Fruit fly (Drosophila melanogaster) whole organism, embryonic: ENCODE results near the gene IFT54.

Source experiments
- Adf1 ChIP-seq: fragments of 200-800 bp; sonication (Bioruptor generic); IDR thresholded peaks from 2 replicates; pipeline ENCODE4 v1.3.6; 2022; ENCODE audit warnings: missing biosample characterization, missing genetic modification characterization
- Aef1 ChIP-seq: fragments of 200-800 bp; sonication (Bioruptor generic); IDR thresholded peaks from 3 replicates; pipeline ENCODE4 v1.3.6; 2022; ENCODE audit warnings: missing biosample characterization, missing genetic modification characterization
- Bteb2 ChIP-seq: fragments of 200-800 bp; sonication (Bioruptor generic); optimal IDR thresholded peaks from 2 replicates; lab custom pipeline; 2016; ENCODE audit warnings: missing biosample characterization, missing genetic modification characterization
- CG10147 ChIP-seq: fragments of 200-800 bp; sonication (Bioruptor generic); optimal IDR thresholded peaks from 2 replicates; lab custom pipeline; 2019; ENCODE audit warnings: missing biosample characterization, mild to moderate bottlenecking, missing genetic modification characterization, moderate library complexity
- CG11696 ChIP-seq: fragments of 200-800 bp; sonication (Bioruptor generic); IDR thresholded peaks from 2 replicates; pipeline ENCODE4 v1.3.6; 2022; ENCODE audit warnings: missing biosample characterization, missing genetic modification characterization
- CG14014 ChIP-seq: fragments of 200-800 bp; sonication (Bioruptor generic); IDR thresholded peaks from 2 replicates; pipeline ENCODE4 v1.3.6; 2022; ENCODE audit warnings: missing biosample characterization, missing genetic modification characterization
- CG18476 ChIP-seq: fragments of 200-800 bp; sonication (Bioruptor generic); optimal IDR thresholded peaks from 2 replicates; lab custom pipeline; 2016; ENCODE audit warnings: missing biosample characterization, mild to moderate bottlenecking, missing genetic modification characterization
- CG18619 ChIP-seq: fragments of 200-800 bp; sonication (Bioruptor generic); optimal IDR thresholded peaks from 3 replicates; lab custom pipeline; 2017; ENCODE audit warnings: missing biosample characterization, mild to moderate bottlenecking, missing genetic modification characterization
- CG3065 ChIP-seq: fragments of 200-800 bp; sonication (Bioruptor generic); optimal IDR thresholded peaks from 2 replicates; lab custom pipeline; 2016; ENCODE audit warnings: missing biosample characterization, missing genetic modification characterization
- CG31224 ChIP-seq: fragments of 200-800 bp; sonication (Bioruptor generic); IDR thresholded peaks from 2 replicates; pipeline ENCODE4 v1.3.6; 2022; ENCODE audit warnings: missing biosample characterization, missing genetic modification characterization
- CG33213 ChIP-seq: fragments of 200-800 bp; sonication (Bioruptor generic); optimal IDR thresholded peaks from 3 replicates; lab custom pipeline; 2016; ENCODE audit warnings: missing biosample characterization, missing genetic modification characterization
- CG33557 ChIP-seq: fragments of 200-800 bp; sonication (Bioruptor generic); optimal IDR thresholded peaks from 2 replicates; lab custom pipeline; 2019; ENCODE audit warnings: missing biosample characterization, mild to moderate bottlenecking, missing genetic modification characterization, moderate library complexity
- CG4360 ChIP-seq: fragments of 200-800 bp; sonication (Bioruptor generic); IDR thresholded peaks from 2 replicates; pipeline ENCODE4 v1.3.6; 2022; ENCODE audit warnings: missing biosample characterization, missing genetic modification characterization
- CG5245 ChIP-seq: fragments of 200-800 bp; sonication (Bioruptor generic); optimal IDR thresholded peaks from 3 replicates; lab custom pipeline; 2016; ENCODE audit warnings: missing biosample characterization, missing genetic modification characterization
- CG7963 ChIP-seq: fragments of 200-800 bp; sonication (Bioruptor generic); IDR thresholded peaks from 3 replicates; pipeline ENCODE4 v1.3.6; 2022; ENCODE audit warnings: missing biosample characterization, missing genetic modification characterization; ENCODE audit not compliant: partially characterized antibody
- CkIIα-i1 ChIP-seq: fragments of 200-800 bp; sonication (Bioruptor generic); IDR thresholded peaks from 2 replicates; pipeline ENCODE4 v1.3.6; 2022; ENCODE audit warnings: missing biosample characterization, missing genetic modification characterization
- CoRest ChIP-seq: fragments of 200-800 bp; sonication (Bioruptor generic); optimal IDR thresholded peaks from 3 replicates; lab custom pipeline; 2018; ENCODE audit warnings: missing biosample characterization, mild to moderate bottlenecking, missing genetic modification characterization, moderate library complexity
- Dbx ChIP-seq: fragments of 200-800 bp; sonication (Bioruptor generic); IDR thresholded peaks from 3 replicates; pipeline ENCODE4 v1.3.6; 2022; ENCODE audit warnings: missing biosample characterization, missing genetic modification characterization
- Dll ChIP-seq: fragments of 200-800 bp; sonication (Bioruptor generic); IDR thresholded peaks from 4 replicates; pipeline ENCODE4 v1.3.6; 2022; ENCODE audit warnings: missing biosample characterization, missing genetic modification characterization; ENCODE audit not compliant: partially characterized antibody
- Dref ChIP-seq: fragments of 200-800 bp; sonication (Bioruptor generic); IDR thresholded peaks from 2 replicates; pipeline ENCODE4 v1.3.6; 2022; ENCODE audit warnings: missing biosample characterization, missing genetic modification characterization
- Drgx ChIP-seq: fragments of 200-800 bp; sonication (Bioruptor generic); IDR thresholded peaks from 2 replicates; pipeline ENCODE4 v1.3.6; 2022; ENCODE audit warnings: missing biosample characterization, missing genetic modification characterization
- GATAe ChIP-seq: fragments of 200-800 bp; sonication (Bioruptor generic); conservative IDR thresholded peaks from 2 replicates; pipeline ENCODE4 v1.3.6; 2022; ENCODE audit warnings: missing biosample characterization, missing genetic modification characterization
- HHEX ChIP-seq: fragments of 200-800 bp; sonication (Bioruptor generic); optimal IDR thresholded peaks from 3 replicates; lab custom pipeline; 2017; ENCODE audit warnings: missing biosample characterization, mild to moderate bottlenecking, missing genetic modification characterization, missing genetic modification reagents
- HLHmδ ChIP-seq: fragments of 200-800 bp; sonication (Bioruptor generic); optimal IDR thresholded peaks from 2 replicates; lab custom pipeline; 2018; ENCODE audit warnings: missing biosample characterization, mild to moderate bottlenecking, missing genetic modification characterization, moderate library complexity
- Hr78 ChIP-seq, 2 experiments: fragments of 200-800 bp in 1 of 2; fragments of >200 bp in 1 of 2; sonication (Bioruptor generic) in 1 of 2; optimal IDR thresholded peaks; 2 replicates each; lab custom pipeline; 2017 to 2019; ENCODE audit warnings: missing biosample characterization in 2 of 2, missing genetic modification characterization in 2 of 2, mild to moderate bottlenecking in 1 of 2, moderate library complexity in 1 of 2
- Jarid2 ChIP-seq: fragments of 200-800 bp; sonication (Bioruptor generic); optimal IDR thresholded peaks from 3 replicates; lab custom pipeline; 2017; ENCODE audit warnings: mild to moderate bottlenecking, missing biosample characterization, missing genetic modification reagents, missing genetic modification characterization
- Mes4 ChIP-seq: fragments of 200-800 bp; sonication (Bioruptor generic); optimal IDR thresholded peaks from 2 replicates; lab custom pipeline; 2016; ENCODE audit warnings: missing biosample characterization, missing genetic modification characterization
- NC2α ChIP-seq: fragments of 200-800 bp; sonication (Bioruptor generic); optimal IDR thresholded peaks from 2 replicates; lab custom pipeline; 2016; ENCODE audit warnings: missing biosample characterization, missing genetic modification characterization
- NC2β ChIP-seq: fragments of 200-800 bp; sonication (Bioruptor generic); optimal IDR thresholded peaks from 2 replicates; lab custom pipeline; 2016; ENCODE audit warnings: missing biosample characterization, missing genetic modification characterization
- Opbp ChIP-seq: fragments of 200-800 bp; sonication (Bioruptor generic); IDR thresholded peaks from 3 replicates; pipeline ENCODE4 v1.3.6; 2022; ENCODE audit warnings: missing biosample characterization, missing genetic modification characterization; ENCODE audit not compliant: partially characterized antibody
- Taf1 ChIP-seq: fragments of 200-800 bp; sonication (Bioruptor generic); IDR thresholded peaks from 2 replicates; pipeline ENCODE4 v1.3.6; 2022; ENCODE audit warnings: missing biosample characterization, missing genetic modification characterization
- ac ChIP-seq: fragments of 200-800 bp; sonication (Bioruptor generic); optimal IDR thresholded peaks from 3 replicates; lab custom pipeline; 2017; ENCODE audit warnings: missing biosample characterization, mild to moderate bottlenecking, missing genetic modification characterization
- ato ChIP-seq: fragments of 200-800 bp; sonication (Bioruptor generic); IDR thresholded peaks from 2 replicates; pipeline ENCODE4 v1.3.6; 2022; ENCODE audit warnings: missing biosample characterization, missing genetic modification characterization; ENCODE audit not compliant: partially characterized antibody
- chinmo ChIP-seq: fragments of 200-800 bp; sonication (Bioruptor generic); IDR thresholded peaks from 4 replicates; pipeline ENCODE4 v1.3.6; 2022; ENCODE audit warnings: missing biosample characterization, missing genetic modification characterization; ENCODE audit not compliant: partially characterized antibody
- dan ChIP-seq: fragments of 200-800 bp; sonication (Bioruptor generic); IDR thresholded peaks from 2 replicates; pipeline ENCODE4 v1.3.6; 2022; ENCODE audit warnings: missing biosample characterization, missing genetic modification characterization
- eve ChIP-seq, 2 experiments: fragments of >200 bp; optimal IDR thresholded peaks; 2 replicates each; lab custom pipeline; 2017; ENCODE audit warnings: missing biosample characterization in 2 of 2, missing genetic modification characterization in 2 of 2
- hb ChIP-seq: fragments of 200-800 bp; sonication (Bioruptor generic); IDR thresholded peaks from 3 replicates; pipeline ENCODE4 v1.3.6; 2022; ENCODE audit warnings: missing biosample characterization, missing genetic modification characterization; ENCODE audit not compliant: partially characterized antibody
- ind ChIP-seq: fragments of 200-800 bp; sonication (Bioruptor generic); optimal IDR thresholded peaks from 3 replicates; lab custom pipeline; 2016; ENCODE audit warnings: missing biosample characterization, missing genetic modification characterization
- insv ChIP-seq, 2 experiments: fragments of 200-800 bp; sonication (Bioruptor generic); optimal IDR thresholded peaks; 3 replicates each; lab custom pipeline; 2016 to 2018; ENCODE audit warnings: missing biosample characterization in 2 of 2, missing genetic modification characterization in 2 of 2
- lab ChIP-seq: fragments of 200-800 bp; sonication (Bioruptor generic); optimal IDR thresholded peaks from 3 replicates; lab custom pipeline; 2017; ENCODE audit warnings: missing biosample characterization, missing genetic modification characterization, mild to moderate bottlenecking, moderate library complexity, missing genetic modification reagents
- luna ChIP-seq: fragments of 200-800 bp; sonication (Bioruptor generic); optimal IDR thresholded peaks from 2 replicates; lab custom pipeline; 2016; ENCODE audit warnings: missing biosample characterization, missing genetic modification characterization
- rib ChIP-seq: fragments of 200-800 bp; sonication (Bioruptor generic); IDR thresholded peaks from 2 replicates; pipeline ENCODE4 v1.3.6; 2022; ENCODE audit warnings: missing biosample characterization, missing genetic modification characterization
- run ChIP-seq: fragments of 200-800 bp; sonication (Bioruptor generic); optimal IDR thresholded peaks from 3 replicates; lab custom pipeline; 2018; ENCODE audit warnings: missing biosample characterization, mild to moderate bottlenecking, missing genetic modification characterization
- sens ChIP-seq: fragments of 200-800 bp; sonication (Bioruptor generic); peaks from one replicate; lab custom pipeline; 2016; ENCODE audit warnings: missing biosample characterization, missing genetic modification characterization
- sisA ChIP-seq: fragments of 200-800 bp; sonication (Bioruptor generic); IDR thresholded peaks from 2 replicates; pipeline ENCODE4 v1.3.6; 2022; ENCODE audit warnings: missing biosample characterization, missing genetic modification characterization
- stwl ChIP-seq: fragments of 200-800 bp; sonication (Bioruptor generic); optimal IDR thresholded peaks from 3 replicates; lab custom pipeline; 2018; ENCODE audit warnings: missing biosample characterization, mild to moderate bottlenecking, missing genetic modification characterization, moderate library complexity
- tio ChIP-seq: fragments of 200-800 bp; sonication (Bioruptor generic); optimal IDR thresholded peaks from 2 replicates; lab custom pipeline; 2017; ENCODE audit warnings: missing biosample characterization, missing genetic modification characterization, inconsistent platforms
- unpg ChIP-seq: fragments of 200-800 bp; sonication (Bioruptor generic); optimal IDR thresholded peaks from 3 replicates; lab custom pipeline; 2018; ENCODE audit warnings: missing biosample characterization, mild to moderate bottlenecking, missing genetic modification characterization, moderate library complexity
- zen ChIP-seq: fragments of 200-800 bp; sonication (Bioruptor generic); optimal IDR thresholded peaks from 3 replicates; lab custom pipeline; 2018; ENCODE audit warnings: missing biosample characterization, mild to moderate bottlenecking, missing genetic modification characterization, moderate library complexity

Gene IFT54

dm6 chr3R:14327472-14328104, 25.4 kb downstream of the IFT54 start, which contains the start of gene spn-B (continued):
- TF ChIP-seq luna (no peak), Drgx (peak; percentile 75; the same call in 1 of the 2 replicates), unpg (peak; percentile 84), NC2β (GFP tag; lab: Kevin White, UChicago) (peak; percentile 59), chinmo (GFP tag; lab: Robert Waterston, UW) (no peak), CG7963 (GFP tag; lab: Robert Waterston, UW) (no peak), sisA (peak; percentile 66), Aef1 (GFP tag; lab: Robert Waterston, UW) (peak; percentile 55; the same call in 2 of the 3 replicates), lab (GFP tag; lab: Kevin White, UChicago) (peak; percentile 82), rib (peak; percentile 15; the same call in 1 of the 2 replicates), ac (peak; percentile 26), sens (GFP tag; lab: Kevin White, UChicago) (peak; percentile 98), CG18619 (GFP tag; lab: Kevin White, UChicago) (peak; percentile 57), CG5245 (GFP tag; lab: Kevin White, UChicago) (peak; percentile 25), Hr78 (GFP tag; optimal IDR thresholded peaks at IDR 0.05; lab: Kevin White, UChicago) (peak in 1 of 2 experiments; percentile 15), CG31224 (GFP tag; lab: Robert Waterston, UW) (peak; percentile 39; the same call in 1 of the 2 replicates), HLHmδ (no peak), Dref (GFP tag; lab: Robert Waterston, UW) (peak; percentile 46; the same call in 1 of the 2 replicates), Dll (GFP tag; lab: Robert Waterston, UW) (peak; percentile 58), Adf1 (GFP tag; lab: Robert Waterston, UW) (no peak), Bteb2 (GFP tag; lab: Kevin White, UChicago) (peak; percentile 64), ato (GFP tag; lab: Robert Waterston, UW) (no peak), zen (tag; lab: Kevin White, UChicago) (peak; percentile 66), CG33557 (peak; percentile 67), CG3065 (GFP tag; lab: Kevin White, UChicago) (no peak), hb (GFP tag; lab: Robert Waterston, UW) (no peak), CG33213 (GFP tag; lab: Kevin White, UChicago) (peak; percentile 59), insv (GFP tag; optimal IDR thresholded peaks at IDR 0.05; lab: Kevin White, UChicago) (peak in 1 of 2 experiments; percentile 32), CG18476 (GFP tag; lab: Kevin White, UChicago) (peak; percentile 75), Opbp (GFP tag; lab: Robert Waterston, UW) (peak; percentile 49; the same call in 1 of the 3 replicates), eve (GFP tag; optimal IDR thresholded peaks at IDR 0.05; lab: Kevin White, UChicago) (no peak), CkIIα-i1 (GFP tag; lab: Robert Waterston, UW) (no peak), HHEX (GFP tag; lab: Kevin White, UChicago) (peak; percentile 77), dan (GFP tag; lab: Robert Waterston, UW) (no peak), CG4360 (GFP tag; lab: Robert Waterston, UW) (no peak), tio (GFP tag; lab: Kevin White, UChicago) (no peak), Taf1 (GFP tag; lab: Robert Waterston, UW) (no peak), NC2α (no peak), CG10147 (GFP tag; lab: Kevin White, UChicago) (peak; percentile 70), run (tag; lab: Kevin White, UChicago) (peak; percentile 67), stwl (peak; percentile 19), CoRest (tag; lab: Kevin White, UChicago) (peak; percentile 80), CG11696 (GFP tag; lab: Robert Waterston, UW) (no peak), ind (GFP tag; lab: Kevin White, UChicago) (peak; percentile 74), Dbx (GFP tag; lab: Robert Waterston, UW) (peak; percentile 56; the same call in 2 of the 3 replicates), GATAe (GFP tag; lab: Robert Waterston, UW) (no peak), Jarid2 (peak; percentile 28), Mes4 (GFP tag; lab: Kevin White, UChicago) (peak; percentile 2), CG14014 (peak; percentile 60)
